Worm (Caenorhabditis elegans): ENCODE measurements around the gene bet-2.

DNA sequence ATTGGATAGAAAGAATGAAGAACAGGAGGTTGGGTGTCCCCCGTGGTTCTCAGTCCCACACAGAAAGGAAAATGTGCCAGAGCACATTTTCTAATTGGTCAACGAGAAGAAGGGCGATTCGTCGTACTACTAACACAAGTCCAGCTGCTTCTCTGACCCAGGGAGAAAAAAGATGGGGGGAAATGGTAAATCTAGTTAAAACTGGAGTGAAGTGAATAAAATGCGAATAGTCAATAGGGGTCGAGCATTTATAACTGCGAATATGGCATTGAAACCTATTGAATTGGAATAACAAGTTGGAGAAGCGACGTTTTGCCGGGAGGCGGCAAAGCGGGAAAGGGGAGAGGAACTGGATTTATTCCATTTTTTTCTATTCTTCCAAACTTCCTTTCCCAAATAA, 53.5 kb downstream of the bet-2 start:
- TF ChIP-seq lin-13 (tag; optimal IDR thresholded peaks at IDR 0.05) (no peak), unc-62 (GFP tag; optimal IDR thresholded peaks at IDR 0.05) (no peak), lsy-2 (tag; optimal IDR thresholded peaks at IDR 0.05) (no peak), ztf-11 (tag; optimal IDR thresholded peaks at IDR 0.05) (no peak), nhr-28 (tag; optimal IDR thresholded peaks at IDR 0.05) (no peak), unc-39 (tag; optimal IDR thresholded peaks at IDR 0.05) (no peak), pha-4 (tag; optimal IDR thresholded peaks at IDR 0.05) (no peak), bed-3 (GFP tag; optimal IDR thresholded peaks at IDR 0.05) (no peak)

Measured in whole organism, mixed stage, embryonic.